Worm (Caenorhabditis elegans) whole organism, midembryonic: ENCODE results near the gene gdi-1.

Experiments used
- cog-1 ChIP-seq: sonication (generic microtip); optimal IDR thresholded peaks from 2 replicates; lab custom pipeline; 2016; ENCODE audit warnings: missing genetic modification characterization, missing compliant biosample characterization
- flt-1 ChIP-seq: fragments of 200-800 bp; sonication (Bioruptor generic); IDR thresholded peaks from 2 replicates; pipeline ENCODE4 v1.3.6; 2022; ENCODE audit warnings: missing genetic modification characterization, missing compliant biosample characterization
- klf-2 ChIP-seq: fragments of 200-800 bp; sonication (Bioruptor generic); conservative IDR thresholded peaks from 2 replicates; pipeline ENCODE4 v1.3.6; 2022; ENCODE audit warnings: missing genetic modification reagents, missing genetic modification characterization, missing compliant biosample characterization
- med-1 ChIP-seq: sonication (generic microtip); optimal IDR thresholded peaks from 2 replicates; lab custom pipeline; 2017; ENCODE audit warnings: missing genetic modification characterization, mild to moderate bottlenecking, missing compliant biosample characterization, antibody characterized with exemption, missing genetic modification reagents; ENCODE audit not compliant: insufficient read depth
- tab-1 ChIP-seq: fragments of 200-800 bp; sonication (Bioruptor generic); IDR thresholded peaks from 2 replicates; pipeline ENCODE4 v1.3.6; 2022; ENCODE audit warnings: missing genetic modification characterization, missing compliant biosample characterization
- ztf-23 ChIP-seq: fragments of 200-800 bp; sonication (Bioruptor generic); IDR thresholded peaks from 2 replicates; pipeline ENCODE4 v1.3.6; 2022; ENCODE audit warnings: missing genetic modification reagents, missing genetic modification characterization, missing compliant biosample characterization
- ztf-29 ChIP-seq: fragments of 200-800 bp; sonication (Bioruptor generic); IDR thresholded peaks from 2 replicates; pipeline ENCODE4 v1.3.6; 2022; ENCODE audit warnings: missing genetic modification reagents, missing genetic modification characterization, missing compliant biosample characterization

- TF ChIP-seq ztf-23: no peak
- TF ChIP-seq med-1 (GFP tag; lab: Kevin White, UChicago): no peak
- no peak for TF ChIP-seq flt-1
- TF ChIP-seq klf-2 (GFP tag; lab: Robert Waterston, UW): no peak
- no peak for TF ChIP-seq ztf-29
- TF ChIP-seq cog-1 (tag; lab: Kevin White, UChicago): no peak
- TF ChIP-seq tab-1 (GFP tag; lab: Robert Waterston, UW): no peak
Measured at ce11 chrIV:14782211-14782610, 10.5 kb downstream of the gdi-1 start, which contains the start of gene Y57G11C.1130.
